Fruit fly (Drosophila melanogaster) whole organism, embryonic: Measurements from ENCODE around the gene CG14995.

Experiments
- Blimp-1 ChIP-seq: fragments of 200-800 bp; sonication (Bioruptor generic); optimal IDR thresholded peaks from 3 replicates; lab custom pipeline; 2018; ENCODE audit warnings: missing biosample characterization, missing genetic modification characterization, mild to moderate bottlenecking, moderate library complexity, missing genetic modification reagents
- C15 ChIP-seq: fragments of 200-800 bp; sonication (Bioruptor generic); IDR thresholded peaks from 3 replicates; pipeline ENCODE4 v1.3.6; 2022; ENCODE audit warnings: missing biosample characterization, missing genetic modification characterization
- CG10267 ChIP-seq: fragments of 200-800 bp; sonication (Bioruptor generic); optimal IDR thresholded peaks from 2 replicates; lab custom pipeline; 2018; ENCODE audit warnings: missing biosample characterization, mild to moderate bottlenecking, missing genetic modification characterization, moderate library complexity
- CG10321 ChIP-seq: fragments of 200-800 bp; sonication (Bioruptor generic); IDR thresholded peaks from 2 replicates; pipeline ENCODE4 v1.3.6; 2022; ENCODE audit warnings: missing biosample characterization, missing genetic modification characterization
- CG10979 ChIP-seq: fragments of 200-800 bp; sonication (Bioruptor generic); optimal IDR thresholded peaks from 2 replicates; lab custom pipeline; 2018; ENCODE audit warnings: missing biosample characterization, mild to moderate bottlenecking, missing genetic modification characterization, moderate library complexity
- CG11504 ChIP-seq: fragments of 200-800 bp; sonication (Bioruptor generic); optimal IDR thresholded peaks from 3 replicates; lab custom pipeline; 2019; ENCODE audit warnings: missing biosample characterization, mild to moderate bottlenecking, missing genetic modification characterization, moderate library complexity
- CG12236 ChIP-seq: fragments of 200-800 bp; sonication (Bioruptor generic); optimal IDR thresholded peaks from 2 replicates; lab custom pipeline; 2016; ENCODE audit warnings: missing biosample characterization, missing genetic modification characterization
- CG12391 ChIP-seq: fragments of 200-800 bp; sonication (Bioruptor generic); optimal IDR thresholded peaks from 3 replicates; lab custom pipeline; 2018; ENCODE audit warnings: missing biosample characterization, mild to moderate bottlenecking, missing genetic modification characterization, moderate library complexity
- CG14710 ChIP-seq: fragments of 200-800 bp; sonication (Bioruptor generic); optimal IDR thresholded peaks from 3 replicates; lab custom pipeline; 2019; ENCODE audit warnings: missing biosample characterization, mild to moderate bottlenecking, missing genetic modification characterization, moderate library complexity
- CG15479 ChIP-seq: fragments of 200-800 bp; sonication (Bioruptor generic); optimal IDR thresholded peaks from 3 replicates; lab custom pipeline; 2019; ENCODE audit warnings: missing biosample characterization, mild to moderate bottlenecking, missing genetic modification characterization, moderate library complexity
- CG18262 ChIP-seq: fragments of 200-800 bp; optimal IDR thresholded peaks from 3 replicates; lab custom pipeline; 2019; ENCODE audit warnings: missing biosample characterization, mild to moderate bottlenecking, missing genetic modification characterization, moderate library complexity
- CG2678 ChIP-seq: fragments of 200-800 bp; sonication (Bioruptor generic); optimal IDR thresholded peaks from 3 replicates; lab custom pipeline; 2019; ENCODE audit warnings: missing biosample characterization, mild to moderate bottlenecking, missing genetic modification characterization, moderate library complexity
- CG2712 ChIP-seq: fragments of 200-800 bp; optimal IDR thresholded peaks from 3 replicates; lab custom pipeline; 2019; ENCODE audit warnings: missing biosample characterization, mild to moderate bottlenecking, missing genetic modification characterization, moderate library complexity
- CG31441 ChIP-seq: fragments of 200-800 bp; sonication (Bioruptor generic); IDR thresholded peaks from 2 replicates; pipeline ENCODE4 v1.3.6; 2022; ENCODE audit warnings: missing biosample characterization, missing genetic modification characterization
- CG43689 ChIP-seq: fragments of 200-800 bp; sonication (Bioruptor generic); IDR thresholded peaks from 2 replicates; pipeline ENCODE4 v1.3.6; 2022; ENCODE audit warnings: missing biosample characterization, missing genetic modification characterization
- CG4707 ChIP-seq: fragments of 200-800 bp; sonication (Bioruptor generic); optimal IDR thresholded peaks from 2 replicates; lab custom pipeline; 2018; ENCODE audit warnings: missing biosample characterization, mild to moderate bottlenecking, missing genetic modification characterization, moderate library complexity
- CG5953 ChIP-seq: fragments of 200-800 bp; sonication (Bioruptor generic); IDR thresholded peaks from 2 replicates; pipeline ENCODE4 v1.3.6; 2022; ENCODE audit warnings: missing biosample characterization, missing genetic modification characterization
- CG7357 ChIP-seq: fragments of 200-800 bp; sonication (Bioruptor generic); IDR thresholded peaks from 3 replicates; pipeline ENCODE4 v1.3.6; 2022; ENCODE audit warnings: missing biosample characterization, missing genetic modification characterization
- CG7987 ChIP-seq: fragments of 200-800 bp; sonication (Bioruptor generic); optimal IDR thresholded peaks from 2 replicates; lab custom pipeline; 2018; ENCODE audit warnings: missing biosample characterization, mild to moderate bottlenecking, missing genetic modification characterization, moderate library complexity
- CG8388 ChIP-seq: fragments of 200-800 bp; sonication (Bioruptor generic); optimal IDR thresholded peaks from 2 replicates; lab custom pipeline; 2019; ENCODE audit warnings: missing biosample characterization, mild to moderate bottlenecking, missing genetic modification characterization, moderate library complexity
- CG9797 ChIP-seq: fragments of 200-800 bp; sonication (Bioruptor generic); optimal IDR thresholded peaks from 3 replicates; lab custom pipeline; 2018; ENCODE audit warnings: missing biosample characterization, mild to moderate bottlenecking, missing genetic modification characterization
- D ChIP-seq, 2 experiments: fragments of 200-800 bp in 1 of 2; fragments of >200 bp in 1 of 2; sonication (Bioruptor generic) in 1 of 2; optimal IDR thresholded peaks; 2 replicates in 1 of 2; 3 replicates in 1 of 2; lab custom pipeline; 2017; ENCODE audit warnings: mild to moderate bottlenecking in 1 of 2, missing biosample characterization in 1 of 2, missing genetic modification characterization in 1 of 2, missing genetic modification reagents in 1 of 2
- D19A ChIP-seq: fragments of 200-800 bp; optimal IDR thresholded peaks from 3 replicates; lab custom pipeline; 2019; ENCODE audit warnings: missing biosample characterization, mild to moderate bottlenecking, missing genetic modification characterization, moderate library complexity
- Dip3 ChIP-seq: fragments of 200-800 bp; sonication (Bioruptor generic); optimal IDR thresholded peaks from 3 replicates; lab custom pipeline; 2016; ENCODE audit warnings: missing biosample characterization, missing genetic modification characterization
- Gug ChIP-seq: fragments of 200-800 bp; sonication (Bioruptor generic); IDR thresholded peaks from 4 replicates; pipeline ENCODE4 v1.3.6; 2022; ENCODE audit warnings: missing biosample characterization, missing genetic modification characterization
- Hey ChIP-seq: fragments of 200-800 bp; sonication (Bioruptor generic); optimal IDR thresholded peaks from 3 replicates; lab custom pipeline; 2018; ENCODE audit warnings: missing biosample characterization, mild to moderate bottlenecking, missing genetic modification characterization
- Hsf ChIP-seq: fragments of 200-800 bp; sonication (Bioruptor generic); optimal IDR thresholded peaks from 3 replicates; lab custom pipeline; 2016; ENCODE audit warnings: missing biosample characterization, missing genetic modification characterization
- Nf-YA ChIP-seq: fragments of 200-800 bp; sonication (Bioruptor generic); IDR thresholded peaks from 2 replicates; pipeline ENCODE4 v1.3.6; 2022; ENCODE audit warnings: missing biosample characterization, missing genetic modification characterization
- PHDP ChIP-seq: fragments of 200-800 bp; sonication (Bioruptor generic); optimal IDR thresholded peaks from 3 replicates; lab custom pipeline; 2018; ENCODE audit warnings: missing biosample characterization, mild to moderate bottlenecking, missing genetic modification characterization, moderate library complexity
- Sox100B ChIP-seq: fragments of 200-800 bp; sonication (Bioruptor generic); optimal IDR thresholded peaks from 3 replicates; lab custom pipeline; 2018; ENCODE audit warnings: missing biosample characterization, mild to moderate bottlenecking, missing genetic modification characterization
- Xrp1 ChIP-seq: fragments of 200-800 bp; sonication (Bioruptor generic); IDR thresholded peaks from 2 replicates; pipeline ENCODE4 v1.3.6; 2022; ENCODE audit warnings: missing biosample characterization, missing genetic modification characterization
- bsh ChIP-seq, 2 experiments: fragments of 200-800 bp; sonication (Bioruptor generic); optimal IDR thresholded peaks; 2 replicates each; lab custom pipeline; 2017 to 2018; ENCODE audit warnings: mild to moderate bottlenecking in 2 of 2, missing biosample characterization in 2 of 2, missing genetic modification characterization in 2 of 2, moderate library complexity in 1 of 2
- corto ChIP-seq: fragments of 200-800 bp; sonication (Bioruptor generic); optimal IDR thresholded peaks from 2 replicates; lab custom pipeline; 2016; ENCODE audit warnings: missing biosample characterization, mild to moderate bottlenecking, missing genetic modification characterization, moderate library complexity
- dmrt99B ChIP-seq: fragments of 200-800 bp; sonication (Bioruptor generic); optimal IDR thresholded peaks from 2 replicates; lab custom pipeline; 2018; ENCODE audit warnings: missing biosample characterization, mild to moderate bottlenecking, missing genetic modification characterization, moderate library complexity
- en ChIP-seq: fragments of 200-800 bp; sonication (Bioruptor generic); optimal IDR thresholded peaks from 2 replicates; lab custom pipeline; 2016; ENCODE audit warnings: missing biosample characterization, missing genetic modification characterization
- fd96Cb ChIP-seq: fragments of 200-800 bp; sonication (Bioruptor generic); optimal IDR thresholded peaks from 2 replicates; lab custom pipeline; 2018; ENCODE audit warnings: missing biosample characterization, mild to moderate bottlenecking, missing genetic modification characterization, moderate library complexity
- gce ChIP-seq: fragments of 200-800 bp; sonication (Bioruptor generic); IDR thresholded peaks from 3 replicates; pipeline ENCODE4 v1.3.6; 2022; ENCODE audit warnings: missing biosample characterization, missing genetic modification characterization
- gem ChIP-seq: fragments of 200-800 bp; sonication (Bioruptor generic); optimal IDR thresholded peaks from 2 replicates; lab custom pipeline; 2019; ENCODE audit warnings: missing biosample characterization, mild to moderate bottlenecking, missing genetic modification characterization, moderate library complexity
- grn ChIP-seq: fragments of 200-800 bp; sonication (Bioruptor generic); optimal IDR thresholded peaks from 3 replicates; lab custom pipeline; 2017; ENCODE audit warnings: missing biosample characterization, missing genetic modification characterization
- gsb ChIP-seq: fragments of 200-800 bp; sonication (Bioruptor generic); IDR thresholded peaks from 2 replicates; pipeline ENCODE4 v1.3.6; 2022; ENCODE audit warnings: missing biosample characterization, missing genetic modification characterization
- inv ChIP-seq: fragments of 200-800 bp; sonication (Bioruptor generic); IDR thresholded peaks from 2 replicates; pipeline ENCODE4 v1.3.6; 2022; ENCODE audit warnings: missing biosample characterization, missing genetic modification characterization; ENCODE audit not compliant: partially characterized antibody
- lola ChIP-seq, 3 experiments: fragments of >200 bp in 2 of 3; fragments of 200-800 bp in 1 of 3; sonication (Bioruptor generic) in 1 of 3; optimal IDR thresholded peaks; 2 replicates each; lab custom pipeline; 2017 to 2019; ENCODE audit warnings: missing biosample characterization in 3 of 3, missing genetic modification characterization in 3 of 3, mild to moderate bottlenecking in 1 of 3, moderate library complexity in 1 of 3
- nerfin-1 ChIP-seq: fragments of 200-800 bp; sonication (Bioruptor generic); optimal IDR thresholded peaks from 3 replicates; lab custom pipeline; 2019; ENCODE audit warnings: missing biosample characterization, mild to moderate bottlenecking, missing genetic modification characterization, moderate library complexity
- phol ChIP-seq: fragments of 200-800 bp; sonication (Bioruptor generic); optimal IDR thresholded peaks from 3 replicates; lab custom pipeline; 2018; ENCODE audit warnings: missing biosample characterization, mild to moderate bottlenecking, missing genetic modification characterization, moderate library complexity
- row ChIP-seq: fragments of 200-800 bp; sonication (Bioruptor generic); IDR thresholded peaks from 3 replicates; pipeline ENCODE4 v1.3.6; 2022; ENCODE audit warnings: missing biosample characterization, missing genetic modification characterization
- sens ChIP-seq: fragments of 200-800 bp; sonication (Bioruptor generic); peaks from one replicate; lab custom pipeline; 2016; ENCODE audit warnings: missing biosample characterization, missing genetic modification characterization
- sima ChIP-seq: fragments of 200-800 bp; sonication (Bioruptor generic); optimal IDR thresholded peaks from 2 replicates; lab custom pipeline; 2016; ENCODE audit warnings: missing biosample characterization, missing genetic modification characterization
- tin ChIP-seq: fragments of 200-800 bp; sonication (Bioruptor generic); optimal IDR thresholded peaks from 3 replicates; lab custom pipeline; 2016; ENCODE audit warnings: missing biosample characterization, missing genetic modification characterization

The CG14995 gene

DNA sequence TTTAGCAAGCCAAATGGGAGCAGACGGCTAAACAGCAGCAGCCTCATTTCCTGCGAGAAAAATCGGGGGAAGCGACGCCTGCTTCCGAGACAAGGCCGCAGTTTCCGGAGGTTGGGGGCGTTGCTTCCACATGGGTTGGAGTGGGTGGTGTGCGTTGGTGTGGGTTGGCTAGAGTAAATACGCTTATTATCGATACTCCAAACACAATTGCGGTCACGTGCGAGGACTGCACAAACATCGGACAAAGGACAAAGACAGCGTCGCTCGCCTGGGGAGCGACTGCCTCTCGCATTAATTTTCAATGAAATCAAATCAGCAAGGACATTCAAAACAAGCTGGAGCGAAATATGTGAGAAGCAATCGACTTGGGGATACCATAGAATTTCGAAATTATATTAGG, 21.8 kb downstream of the CG14995 start:
- peak; percentile 91 for TF ChIP-seq Hey
- 0 out of 3 replicates have a peak, but pooled peaks have one; percentile 8 for TF ChIP-seq row (GFP tag; lab: Robert Waterston, UW)
- no peak for TF ChIP-seq CG9797 (GFP tag; lab: Kevin White, UChicago)

dm6 chr3L:4080278-4080677, 22.8 kb downstream of the CG14995 start:
- TF ChIP-seq CG2678 (tag; lab: Kevin White, UChicago), result peak; percentile 36
- TF ChIP-seq D (optimal IDR thresholded peaks at IDR 0.05; lab: Kevin White, UChicago), result no peak
- peak; percentile 6 for TF ChIP-seq D (GFP tag; optimal IDR thresholded peaks at IDR 0.05; lab: Kevin White, UChicago)
- no peak for TF ChIP-seq Gug (GFP tag; lab: Robert Waterston, UW)
- TF ChIP-seq sima (GFP tag; lab: Kevin White, UChicago), result no peak
- peak; percentile 46 for TF ChIP-seq gem
- no peak for TF ChIP-seq CG12236 (GFP tag; lab: Kevin White, UChicago)
- TF ChIP-seq sens (GFP tag; lab: Kevin White, UChicago), result peak; percentile 83
- TF ChIP-seq CG11504 (tag; lab: Kevin White, UChicago), result peak; percentile 52
- peak; percentile 29; the same call in 1 of the 2 replicates for TF ChIP-seq Xrp1 (GFP tag; lab: Robert Waterston, UW)
- peak; percentile 44 for TF ChIP-seq Blimp-1 (GFP tag; lab: Kevin White, UChicago)
- TF ChIP-seq CG18262 (tag; lab: Kevin White, UChicago), result peak; percentile 28
- TF ChIP-seq Sox100B (GFP tag; lab: Kevin White, UChicago), result peak; percentile 20
- TF ChIP-seq phol (tag; lab: Kevin White, UChicago), result peak; percentile 30
- no peak for TF ChIP-seq CG5953 (GFP tag; lab: Robert Waterston, UW)
- no peak for TF ChIP-seq gsb (GFP tag; lab: Robert Waterston, UW)
- peak; percentile 70 for TF ChIP-seq nerfin-1
- TF ChIP-seq en (GFP tag; lab: Kevin White, UChicago), result no peak
- TF ChIP-seq CG43689 (GFP tag; lab: Robert Waterston, UW), result no peak
- peak; percentile 16 for TF ChIP-seq CG8388 (GFP tag; lab: Kevin White, UChicago)
- TF ChIP-seq dmrt99B (tag; lab: Kevin White, UChicago), result peak; percentile 38
- TF ChIP-seq row (GFP tag; lab: Robert Waterston, UW), result 0 out of 3 replicates have a peak, but pooled peaks have one; percentile 36
- peak; percentile 7 for TF ChIP-seq CG10267 (tag; lab: Kevin White, UChicago)
- TF ChIP-seq CG14710 (tag; lab: Kevin White, UChicago), result peak; percentile 14
- TF ChIP-seq CG10321 (GFP tag; lab: Robert Waterston, UW), result no peak
- TF ChIP-seq CG7357, result no peak
- peak; percentile 47 for TF ChIP-seq CG10979 (tag; lab: Kevin White, UChicago)
- peak in 1 of 2 experiments; percentile 26 for TF ChIP-seq bsh (GFP tag; optimal IDR thresholded peaks at IDR 0.05; lab: Kevin White, UChicago)
- TF ChIP-seq CG4707 (GFP tag; lab: Kevin White, UChicago), result no peak
- TF ChIP-seq CG15479, result no peak
- no peak for TF ChIP-seq grn (GFP tag; lab: Kevin White, UChicago)
- no peak for TF ChIP-seq gce (GFP tag; lab: Robert Waterston, UW)
- peak; percentile 4 for TF ChIP-seq tin
- TF ChIP-seq CG12391, result peak; percentile 8
- 0 out of 2 replicates have a peak, but pooled peaks have one; percentile 13 for TF ChIP-seq CG31441
- no peak for TF ChIP-seq inv (GFP tag; lab: Robert Waterston, UW)
- TF ChIP-seq Hsf (GFP tag; lab: Kevin White, UChicago), result no peak
- TF ChIP-seq corto, result no peak
- TF ChIP-seq PHDP (tag; lab: Kevin White, UChicago), result peak; percentile 0
- no peak for TF ChIP-seq Nf-YA (GFP tag; lab: Robert Waterston, UW)
- TF ChIP-seq lola (GFP tag; optimal IDR thresholded peaks at IDR 0.05; lab: Kevin White, UChicago), result peak in 1 of 3 experiments; percentile 1
- TF ChIP-seq fd96Cb (tag; lab: Kevin White, UChicago), result peak; percentile 30
- TF ChIP-seq C15 (GFP tag; lab: Robert Waterston, UW), result no peak
- TF ChIP-seq CG2712 (tag; lab: Kevin White, UChicago), result peak; percentile 33
- TF ChIP-seq Dip3 (GFP tag; lab: Kevin White, UChicago), result no peak
- no peak for TF ChIP-seq CG7987 (GFP tag; lab: Kevin White, UChicago)
- TF ChIP-seq D19A (tag; lab: Kevin White, UChicago), result peak; percentile 0
